Worm (Caenorhabditis elegans): Measurements from ENCODE around the gene casy-1.

ce11 chrII:5918149-5918697 lies 38.3 kb downstream of the casy-1 start, which contains the start of gene ptp-2:
- TF ChIP-seq saeg-2 (GFP tag; IDR thresholded peaks at IDR 0.05) (no peak), pqm-1 (tag; optimal IDR thresholded peaks at IDR 0.05) (no peak), unc-130 (GFP tag; optimal IDR thresholded peaks at IDR 0.05) (no peak), R02D3.7 (tag; optimal IDR thresholded peaks at IDR 0.05) (peak; percentile 25), zag-1 (tag; optimal IDR thresholded peaks at IDR 0.05) (no peak), hif-1 (tag; optimal IDR thresholded peaks at IDR 0.05) (peak in 1 of 2 experiments; percentile 27), nhr-25 (tag; optimal IDR thresholded peaks at IDR 0.05; ENCODE audit: borderline replicate concordance, insufficient read depth) (no peak), nhr-11 (tag; optimal IDR thresholded peaks at IDR 0.05) (no peak), nhr-77 (tag; optimal IDR thresholded peaks at IDR 0.05) (no peak), nhr-28 (tag; optimal IDR thresholded peaks at IDR 0.05) (no peak)

All from whole organism, L4 larva.